Worm (Caenorhabditis elegans): Measurements from ENCODE around the gene nhr-208.

nhr-208 gene

DNA sequence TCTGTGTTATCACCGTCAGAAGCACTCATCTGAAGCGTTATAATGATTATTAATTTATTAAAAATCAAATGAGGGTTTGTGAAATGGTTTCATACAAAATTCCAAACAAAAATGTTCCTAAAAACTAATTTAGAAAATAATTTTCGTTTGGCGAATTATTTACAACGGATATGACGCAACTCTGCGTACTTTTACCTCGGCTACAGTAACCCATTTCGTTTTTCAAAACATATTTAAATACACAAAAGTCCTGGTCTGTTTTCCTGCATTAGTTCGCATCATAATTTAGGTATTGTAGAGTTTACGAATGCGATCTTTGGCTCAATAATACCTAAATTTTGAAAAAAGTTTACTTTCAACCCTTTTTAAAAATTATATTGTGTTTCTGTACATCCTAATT is 34.4 kb upstream of the nhr-208 start, which contains the start of gene R07B7.2:
Gene R07B7.2 (minus strand): TSS at position 35 of the 400 bp plus-strand sequence.
- peak; percentile 75 for TF ChIP-seq zip-8 (tag; optimal IDR thresholded peaks at IDR 0.05)
- TF ChIP-seq unc-62 (GFP tag; optimal IDR thresholded peaks at IDR 0.05): no peak

DNA sequence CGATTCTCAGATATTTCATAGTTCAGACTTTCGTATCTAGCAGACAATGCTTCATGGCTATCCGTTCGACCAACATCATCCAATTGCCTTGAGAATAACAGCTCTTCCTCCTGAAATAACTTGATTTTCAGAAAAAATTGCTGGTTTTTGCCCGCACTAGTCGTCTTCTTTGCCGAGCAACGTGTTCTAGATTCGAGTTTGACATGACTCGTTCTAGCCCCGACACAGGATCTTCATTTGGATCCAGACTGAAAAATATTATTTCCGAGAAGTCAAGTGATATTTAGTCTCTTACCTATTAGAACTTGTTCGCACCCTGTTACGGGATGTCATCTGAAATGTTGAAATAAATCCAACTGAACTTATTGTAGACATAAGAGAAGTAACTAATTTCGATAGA is 31.1 kb upstream of the nhr-208 start, which contains the start of gene clh-6:
Gene clh-6 (minus strand): TSS at position 333 of the 400 bp plus-strand sequence.
- no peak for TF ChIP-seq nhr-237 (tag; optimal IDR thresholded peaks at IDR 0.05)
- no peak for TF ChIP-seq ceh-43 (GFP tag; optimal IDR thresholded peaks at IDR 0.05)
- TF ChIP-seq lsy-2 (tag; optimal IDR thresholded peaks at IDR 0.05): no peak
- TF ChIP-seq nhr-28 (tag; optimal IDR thresholded peaks at IDR 0.05): no peak
- TF ChIP-seq ces-1 (GFP tag; optimal IDR thresholded peaks at IDR 0.05): no peak
- TF ChIP-seq sptf-1 (tag; optimal IDR thresholded peaks at IDR 0.05): no peak
- no peak for TF ChIP-seq zip-8 (tag; optimal IDR thresholded peaks at IDR 0.05)
- no peak for TF ChIP-seq lin-32 (GFP tag; optimal IDR thresholded peaks at IDR 0.05)
- TF ChIP-seq ztf-11 (tag; optimal IDR thresholded peaks at IDR 0.05): no peak
- TF ChIP-seq nhr-2 (tag; optimal IDR thresholded peaks at IDR 0.05): no peak
- no peak for TF ChIP-seq mab-5 (tag; optimal IDR thresholded peaks at IDR 0.05)
- no peak for TF ChIP-seq unc-39 (tag; optimal IDR thresholded peaks at IDR 0.05)
- TF ChIP-seq sem-2 (GFP tag; optimal IDR thresholded peaks at IDR 0.05): no peak
- no peak for TF ChIP-seq elt-3 (tag; optimal IDR thresholded peaks at IDR 0.05)
- no peak for TF ChIP-seq pha-4 (tag; optimal IDR thresholded peaks at IDR 0.05)
- TF ChIP-seq nhr-76 (tag; optimal IDR thresholded peaks at IDR 0.05): no peak
- no peak for TF ChIP-seq ceh-39 (tag; optimal IDR thresholded peaks at IDR 0.05)
- no peak for TF ChIP-seq M03D4.4 (tag; optimal IDR thresholded peaks at IDR 0.05)
- no peak for TF ChIP-seq ham-2 (GFP tag; optimal IDR thresholded peaks at IDR 0.05)
- TF ChIP-seq blmp-1 (tag; optimal IDR thresholded peaks at IDR 0.05): no peak

DNA sequence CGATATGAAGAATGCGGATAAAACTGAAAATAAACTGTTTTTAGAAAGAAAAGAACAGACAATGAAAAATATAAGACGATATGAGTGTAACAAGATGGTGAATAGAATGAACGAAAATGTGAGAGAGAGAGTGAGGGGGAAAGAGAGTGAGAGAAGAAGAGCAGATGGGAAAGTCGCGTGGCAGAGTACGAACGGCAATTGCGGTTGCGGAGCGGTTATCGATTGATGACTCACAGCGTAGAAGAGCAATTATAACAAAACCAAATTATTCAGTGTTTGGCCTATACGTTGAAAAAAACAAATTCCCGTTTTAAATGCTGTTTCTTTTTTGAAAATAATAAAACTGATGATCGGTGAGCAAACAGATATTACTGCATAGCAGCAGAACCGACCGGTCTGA is 28.7 kb upstream of the nhr-208 start, which contains the start of gene pqn-53:
Gene pqn-53 (minus strand): TSS at position 23 of the 400 bp plus-strand sequence.
- TF ChIP-seq ceh-39 (tag; optimal IDR thresholded peaks at IDR 0.05) (peak; percentile 69), hlh-1 (tag; optimal IDR thresholded peaks at IDR 0.05) (peak; percentile 43), ces-1 (GFP tag; optimal IDR thresholded peaks at IDR 0.05) (peak; percentile 19), mab-5 (tag; optimal IDR thresholded peaks at IDR 0.05) (no peak), unc-120 (tag; optimal IDR thresholded peaks at IDR 0.05; ENCODE audit: poor library complexity, severe bottlenecking) (no peak)

DNA sequence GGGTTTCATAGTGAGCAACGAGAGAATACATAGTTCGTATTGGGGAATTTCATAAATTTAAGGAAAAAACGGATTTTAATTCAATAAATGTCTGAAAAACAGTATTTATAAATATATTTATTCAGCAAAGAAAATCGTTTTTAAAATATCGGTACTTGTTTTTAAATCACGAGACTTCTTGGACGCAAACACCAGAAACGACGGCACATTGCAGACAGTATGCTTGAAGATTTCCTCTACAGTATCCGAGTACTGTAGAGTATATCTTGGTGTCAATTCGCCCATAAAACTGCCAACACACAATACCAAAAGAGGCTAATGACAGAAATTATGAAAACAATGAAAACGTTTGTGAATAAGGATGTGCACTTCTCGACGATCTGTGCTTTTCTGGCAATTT is 28.3 kb upstream of the nhr-208 start:
- TF ChIP-seq hlh-1 (tag; optimal IDR thresholded peaks at IDR 0.05) (no peak), unc-120 (tag; optimal IDR thresholded peaks at IDR 0.05; ENCODE audit: poor library complexity, severe bottlenecking) (no peak), nhr-2 (tag; optimal IDR thresholded peaks at IDR 0.05) (no peak), ztf-11 (tag; optimal IDR thresholded peaks at IDR 0.05) (no peak), zip-8 (tag; optimal IDR thresholded peaks at IDR 0.05) (no peak), mep-1 (tag; optimal IDR thresholded peaks at IDR 0.05) (no peak), mls-2 (tag; optimal IDR thresholded peaks at IDR 0.05) (no peak), lin-32 (GFP tag; optimal IDR thresholded peaks at IDR 0.05) (no peak), sem-2 (GFP tag; optimal IDR thresholded peaks at IDR 0.05) (no peak), snpc-4 (tag; optimal IDR thresholded peaks at IDR 0.05) (no peak), lsy-2 (tag; optimal IDR thresholded peaks at IDR 0.05) (peak; percentile 69), ceh-43 (GFP tag; optimal IDR thresholded peaks at IDR 0.05) (no peak), sptf-1 (tag; optimal IDR thresholded peaks at IDR 0.05) (peak; percentile 5), drap-1 (GFP tag; optimal IDR thresholded peaks at IDR 0.05) (no peak), flh-1 (GFP tag; optimal IDR thresholded peaks at IDR 0.05) (no peak), mab-5 (tag; optimal IDR thresholded peaks at IDR 0.05) (no peak), pha-4 (tag; optimal IDR thresholded peaks at IDR 0.05) (no peak), lin-13 (tag; optimal IDR thresholded peaks at IDR 0.05) (no peak)

DNA sequence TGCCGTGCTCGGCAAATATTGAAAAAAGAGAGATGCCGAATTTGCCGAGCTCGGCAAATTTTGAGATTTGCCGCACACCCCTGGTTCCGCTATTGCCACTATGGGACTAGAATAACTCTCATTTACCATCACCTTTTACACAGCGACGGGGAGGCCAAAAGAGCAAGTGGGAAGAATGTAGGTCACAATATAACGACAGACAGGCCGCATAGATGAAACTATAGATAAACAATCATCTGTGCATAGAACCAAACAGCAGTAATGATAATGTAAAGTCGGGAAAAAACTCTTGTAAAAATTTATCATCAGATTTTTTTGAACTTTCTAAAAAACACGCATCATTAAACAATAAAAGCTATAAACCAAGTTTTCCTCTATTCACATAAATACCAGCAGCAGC is 25.7 kb upstream of the nhr-208 start, which contains the start of gene kmo-2:
Gene kmo-2 (minus strand): TSS at position 101 of the 400 bp plus-strand sequence.
- TF ChIP-seq elt-1 (tag; optimal IDR thresholded peaks at IDR 0.05; ENCODE audit: borderline replicate concordance, insufficient read depth) (no peak), ceh-43 (GFP tag; optimal IDR thresholded peaks at IDR 0.05) (no peak), ceh-83 (GFP tag; optimal IDR thresholded peaks at IDR 0.05) (no peak), pha-4 (tag; optimal IDR thresholded peaks at IDR 0.05) (no peak), ces-1 (GFP tag; optimal IDR thresholded peaks at IDR 0.05) (no peak), mab-5 (tag; optimal IDR thresholded peaks at IDR 0.05) (no peak), ztf-11 (tag; optimal IDR thresholded peaks at IDR 0.05) (no peak), mep-1 (tag; optimal IDR thresholded peaks at IDR 0.05) (no peak), unc-39 (tag; optimal IDR thresholded peaks at IDR 0.05) (no peak), sem-2 (GFP tag; optimal IDR thresholded peaks at IDR 0.05) (no peak), ham-2 (GFP tag; optimal IDR thresholded peaks at IDR 0.05) (no peak), snpc-4 (tag; optimal IDR thresholded peaks at IDR 0.05) (no peak), lin-32 (GFP tag; optimal IDR thresholded peaks at IDR 0.05) (no peak), nhr-76 (tag; optimal IDR thresholded peaks at IDR 0.05) (no peak), lsy-2 (tag; optimal IDR thresholded peaks at IDR 0.05) (no peak), sptf-1 (tag; optimal IDR thresholded peaks at IDR 0.05) (no peak), lin-13 (tag; optimal IDR thresholded peaks at IDR 0.05) (no peak), bed-3 (GFP tag; optimal IDR thresholded peaks at IDR 0.05) (no peak)

Data from whole organism, mixed stage, embryonic.